Worm (Caenorhabditis elegans) whole organism, L2 larva: Measurements from ENCODE around the gene sur-5.

ENCODE experiments used
- C34F6.9 ChIP-seq: fragments of 150-350 bp; optimal IDR thresholded peaks from 2 replicates; lab custom pipeline; 2014; ENCODE audit warnings: missing biosample characterization, missing genetic modification characterization
- F13H6.1 ChIP-seq: sonication (generic microtip); optimal IDR thresholded peaks from 2 replicates; lab custom pipeline; 2016; ENCODE audit warnings: missing genetic modification characterization, missing compliant biosample characterization
- R02D3.7 ChIP-seq: fragments of 150-350 bp; optimal IDR thresholded peaks from 2 replicates; lab custom pipeline; 2014; ENCODE audit warnings: missing biosample characterization, missing genetic modification characterization
- Y55F3AM.14 ChIP-seq: fragments of 200-800 bp; sonication (Bioruptor generic); optimal IDR thresholded peaks from 2 replicates; lab custom pipeline; 2018; ENCODE audit warnings: mild to moderate bottlenecking, missing genetic modification characterization, missing compliant biosample characterization
- ZK546.5 ChIP-seq: sonication (generic microtip); optimal IDR thresholded peaks from 2 replicates; lab custom pipeline; 2017; ENCODE audit warnings: missing biosample characterization, missing genetic modification characterization
- alr-1 ChIP-seq: fragments of 150-350 bp; optimal IDR thresholded peaks from 2 replicates; lab custom pipeline; 2014; ENCODE audit warnings: missing biosample characterization, missing genetic modification characterization
- aly-2 ChIP-seq: fragments of 150-350 bp; optimal IDR thresholded peaks from 2 replicates; lab custom pipeline; 2014; ENCODE audit warnings: missing biosample characterization, missing genetic modification characterization
- ama-1 ChIP-seq: fragments of 150-350 bp; optimal IDR thresholded peaks from 2 replicates; lab custom pipeline; 2018; ENCODE audit warnings: inconsistent platforms
- blmp-1 ChIP-seq: sonication (generic microtip); optimal IDR thresholded peaks from 2 replicates; lab custom pipeline; 2017; ENCODE audit warnings: missing genetic modification characterization, mild to moderate bottlenecking, missing compliant biosample characterization, antibody characterized with exemption, moderate library complexity; ENCODE audit not compliant: insufficient read depth
- ceh-82 ChIP-seq: fragments of 150-350 bp; optimal IDR thresholded peaks from 2 replicates; lab custom pipeline; 2014; ENCODE audit warnings: missing biosample characterization, missing genetic modification characterization
- elt-1 ChIP-seq: fragments of 150-350 bp; optimal IDR thresholded peaks from 2 replicates; lab custom pipeline; 2014; ENCODE audit warnings: missing biosample characterization, missing genetic modification characterization
- elt-3 ChIP-seq: sonication (generic microtip); optimal IDR thresholded peaks from 2 replicates; lab custom pipeline; 2017; ENCODE audit warnings: missing biosample characterization, missing genetic modification characterization
- gmeb-1 ChIP-seq: fragments of 150-350 bp; optimal IDR thresholded peaks from 2 replicates; lab custom pipeline; 2014; ENCODE audit warnings: missing biosample characterization, missing genetic modification characterization
- lin-11 ChIP-seq: fragments of 150-350 bp; sonication (generic microtip); optimal IDR thresholded peaks from 2 replicates; lab custom pipeline; 2014; ENCODE audit warnings: missing biosample characterization, missing genetic modification characterization, inconsistent platforms, mixed read lengths
- lin-13 ChIP-seq: fragments of 150-350 bp; optimal IDR thresholded peaks from 2 replicates; lab custom pipeline; 2014; ENCODE audit warnings: missing biosample characterization, missing genetic modification reagents, missing genetic modification characterization
- lin-39 ChIP-seq: fragments of 150-350 bp; optimal IDR thresholded peaks from 2 replicates; lab custom pipeline; 2014; ENCODE audit warnings: missing biosample characterization, missing genetic modification reagents, missing genetic modification characterization
- lsy-2 ChIP-seq, 2 experiments: fragments of 150-350 bp in 1 of 2; sonication (generic microtip) in 1 of 2; optimal IDR thresholded peaks; 2 replicates each; lab custom pipeline; 2014 to 2017; ENCODE audit warnings: missing biosample characterization in 2 of 2, missing genetic modification characterization in 2 of 2
- mab-5 ChIP-seq: fragments of 150-350 bp; optimal IDR thresholded peaks from 2 replicates; lab custom pipeline; 2014; ENCODE audit warnings: missing biosample characterization, missing genetic modification characterization
- mdl-1 ChIP-seq, 2 experiments: fragments of 150-350 bp in 1 of 2; sonication (generic microtip) in 1 of 2; optimal IDR thresholded peaks; 2 replicates each; lab custom pipeline; 2017; ENCODE audit warnings: missing biosample characterization in 2 of 2, missing genetic modification characterization in 2 of 2
- nhr-11 ChIP-seq: fragments of 150-350 bp; optimal IDR thresholded peaks from 2 replicates; lab custom pipeline; 2014; ENCODE audit warnings: missing biosample characterization, missing genetic modification characterization
- nhr-12 ChIP-seq: fragments of 150-350 bp; optimal IDR thresholded peaks from 2 replicates; lab custom pipeline; 2014; ENCODE audit warnings: missing biosample characterization, missing genetic modification characterization
- nhr-129 ChIP-seq: fragments of 150-350 bp; optimal IDR thresholded peaks from 2 replicates; lab custom pipeline; 2014; ENCODE audit warnings: missing biosample characterization, missing genetic modification characterization
- nhr-21 ChIP-seq: fragments of 150-350 bp; optimal IDR thresholded peaks from 2 replicates; lab custom pipeline; 2014; ENCODE audit warnings: missing biosample characterization, missing genetic modification characterization
- nhr-237 ChIP-seq: fragments of 150-350 bp; optimal IDR thresholded peaks from 2 replicates; lab custom pipeline; 2014; ENCODE audit warnings: missing biosample characterization, missing genetic modification characterization
- nhr-25 ChIP-seq: fragments of 150-350 bp; sonication (generic microtip); optimal IDR thresholded peaks from 3 replicates; lab custom pipeline; 2014; ENCODE audit warnings: missing biosample characterization, missing genetic modification characterization
- nhr-77 ChIP-seq: fragments of 150-350 bp; optimal IDR thresholded peaks from 2 replicates; lab custom pipeline; 2014; ENCODE audit warnings: missing biosample characterization, missing genetic modification characterization
- peb-1 ChIP-seq: fragments of 150-350 bp; optimal IDR thresholded peaks from 2 replicates; lab custom pipeline; 2014; ENCODE audit warnings: missing biosample characterization, missing genetic modification characterization
- sem-4 ChIP-seq: fragments of 150-350 bp; optimal IDR thresholded peaks from 2 replicates; lab custom pipeline; 2014; ENCODE audit warnings: missing biosample characterization, missing genetic modification reagents, missing genetic modification characterization
- skn-1 ChIP-seq: sonication (generic microtip); optimal IDR thresholded peaks from 2 replicates; lab custom pipeline; 2017; ENCODE audit warnings: missing biosample characterization, missing genetic modification characterization
- sma-3 ChIP-seq: sonication (generic microtip); optimal IDR thresholded peaks from 2 replicates; lab custom pipeline; 2016; ENCODE audit warnings: missing genetic modification reagents, missing genetic modification characterization, missing compliant biosample characterization
- sma-9 ChIP-seq, 2 experiments: fragments of 150-350 bp in 1 of 2; sonication (generic microtip) in 1 of 2; optimal IDR thresholded peaks; 2 replicates each; lab custom pipeline; 2014 to 2016; ENCODE audit warnings: missing genetic modification characterization in 2 of 2, mild to moderate bottlenecking in 1 of 2, missing biosample characterization in 1 of 2, missing compliant biosample characterization in 1 of 2, missing genetic modification reagents in 1 of 2, moderate library complexity in 1 of 2
- snpc-4 ChIP-seq: fragments of 150-350 bp; optimal IDR thresholded peaks from 2 replicates; lab custom pipeline; 2014; ENCODE audit warnings: missing biosample characterization, missing genetic modification characterization
- unc-39 ChIP-seq: fragments of 150-350 bp; optimal IDR thresholded peaks from 2 replicates; lab custom pipeline; 2014; ENCODE audit warnings: missing biosample characterization, missing genetic modification characterization
- unc-55 ChIP-seq: fragments of 150-350 bp; sonication (generic microtip); optimal IDR thresholded peaks from 3 replicates; lab custom pipeline; 2014; ENCODE audit warnings: missing biosample characterization, missing genetic modification reagents, missing genetic modification characterization
- unc-62 ChIP-seq: fragments of 150-350 bp; optimal IDR thresholded peaks from 2 replicates; lab custom pipeline; 2014; ENCODE audit warnings: missing biosample characterization, missing genetic modification reagents, missing genetic modification characterization
- zag-1 ChIP-seq: fragments of 150-350 bp; optimal IDR thresholded peaks from 2 replicates; lab custom pipeline; 2014; ENCODE audit warnings: missing biosample characterization, missing genetic modification characterization
- ztf-1 ChIP-seq: fragments of 200-800 bp; sonication (Bioruptor generic); conservative IDR thresholded peaks from 2 replicates; pipeline ENCODE4 v1.3.6; 2022; ENCODE audit warnings: missing genetic modification characterization, missing compliant biosample characterization
- ztf-11 ChIP-seq: sonication (generic microtip); optimal IDR thresholded peaks from 2 replicates; lab custom pipeline; 2017; ENCODE audit warnings: missing biosample characterization, missing genetic modification characterization

sur-5 gene

DNA sequence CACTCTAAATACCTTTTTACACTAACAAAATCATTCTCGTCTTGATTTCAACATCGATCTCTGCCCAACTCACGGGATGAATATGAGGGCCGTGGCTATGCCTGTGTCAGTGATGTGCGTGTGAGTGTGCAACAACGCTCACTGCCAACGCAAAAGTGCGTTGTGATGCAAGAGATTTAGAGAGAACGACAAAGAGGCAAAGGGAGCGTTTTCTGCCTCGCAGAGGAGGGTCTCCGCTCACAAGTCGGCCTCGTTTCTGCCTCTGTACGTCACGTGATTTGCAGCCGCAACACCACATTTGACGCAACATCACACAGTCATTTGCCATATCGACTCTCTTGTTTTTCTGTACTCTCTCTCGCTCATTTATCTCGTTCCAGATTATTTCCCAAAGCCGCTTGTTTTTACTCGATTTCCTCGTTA lies 28.9 kb upstream of the sur-5 start, which contains the start of gene epg-7 (continued):
- peak; percentile 70 for TF ChIP-seq unc-62

DNA sequence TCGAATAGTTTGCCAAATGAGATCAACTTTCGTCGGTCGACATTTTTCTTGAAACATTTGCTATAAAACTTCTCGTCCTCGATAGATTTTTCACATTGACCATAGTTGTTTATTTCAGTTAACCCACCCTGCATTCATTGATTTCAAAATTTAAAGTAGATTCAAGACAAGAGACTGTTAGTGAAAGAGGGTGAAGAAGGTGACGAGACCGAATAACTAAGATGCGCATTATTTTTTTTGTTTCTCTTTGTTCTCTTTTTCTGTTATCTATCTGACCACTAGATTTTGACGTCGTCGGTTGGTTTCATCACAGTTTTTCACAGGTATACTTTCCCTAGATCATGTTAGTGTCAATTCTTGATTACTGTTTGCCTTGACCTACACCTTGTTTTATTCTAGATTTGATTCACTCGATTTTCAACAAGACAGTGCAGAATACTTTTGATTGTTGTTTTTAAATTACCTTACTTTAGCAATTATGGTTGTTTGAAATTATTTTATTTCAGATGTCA lies 25.4 kb upstream of the sur-5 start, which contains the start of gene ttr-30:
TSS of gene ttr-30 (plus strand) at position 265 of the 512 bp plus-strand sequence.
- peak; percentile 67 for TF ChIP-seq nhr-25
- peak; percentile 80 for TF ChIP-seq blmp-1
- TF ChIP-seq lin-13 = no peak
- TF ChIP-seq sem-4 = no peak
- no peak for TF ChIP-seq ztf-11 (tag; lab: Kevin White, UChicago)
- TF ChIP-seq sma-3 (GFP tag; lab: Kevin White, UChicago) = peak; percentile 64

DNA sequence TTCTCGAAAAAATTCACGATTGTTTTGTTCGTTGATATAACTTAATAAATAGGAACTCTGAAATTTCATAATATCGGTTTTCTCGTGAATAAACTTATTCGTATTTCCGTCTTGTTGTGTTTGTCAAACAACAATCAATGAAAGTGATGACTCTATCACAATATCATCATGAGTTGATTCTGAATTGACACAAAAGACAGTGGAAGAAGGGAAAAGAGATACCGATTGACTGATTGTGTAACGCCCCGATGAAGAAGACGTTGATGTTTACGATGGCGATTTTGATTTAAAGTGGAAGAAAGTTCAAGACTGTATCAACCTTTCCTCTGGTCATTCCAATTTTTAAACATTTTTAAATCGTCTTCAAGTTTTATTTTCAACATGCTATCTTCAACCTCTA lies 24.2 kb upstream of the sur-5 start, which contains the start of gene ttr-59:
TSS of gene ttr-59 (plus strand) at position 218 of the 400 bp plus-strand sequence.
- TF ChIP-seq sma-3 (GFP tag; lab: Kevin White, UChicago) (peak; percentile 65), lin-13 (no peak), blmp-1 (peak; percentile 69), ztf-1 (GFP tag; lab: Robert Waterston, UW) (no peak), unc-55 (GFP tag; lab: Kevin White, UChicago) (no peak), nhr-77 (tag; lab: Kevin White, UChicago) (no peak), nhr-11 (no peak), Y55F3AM.14 (GFP tag; lab: Kevin White, UChicago) (no peak), F13H6.1 (no peak), nhr-21 (tag; lab: Kevin White, UChicago) (peak; percentile 25), C34F6.9 (tag; lab: Kevin White, UChicago) (no peak), nhr-25 (peak; percentile 51), lin-11 (no peak), unc-39 (no peak), mdl-1 (tag; optimal IDR thresholded peaks at IDR 0.05; lab: Kevin White, UChicago) (no peak), ztf-11 (tag; lab: Kevin White, UChicago) (no peak), elt-1 (no peak), nhr-12 (tag; lab: Kevin White, UChicago) (no peak), alr-1 (tag; lab: Kevin White, UChicago) (no peak), mab-5 (tag; lab: Kevin White, UChicago) (no peak), peb-1 (no peak), aly-2 (tag; lab: Kevin White, UChicago) (no peak), lin-39 (tag; lab: Kevin White, UChicago) (no peak), R02D3.7 (tag; lab: Kevin White, UChicago) (no peak), snpc-4 (tag; lab: Kevin White, UChicago) (no peak), sma-9 (GFP tag; optimal IDR thresholded peaks at IDR 0.05; lab: Kevin White, UChicago) (no peak), sma-9 (tag; optimal IDR thresholded peaks at IDR 0.05; lab: Kevin White, UChicago) (no peak)
- TF ChIP-seq, all 48 proteins: peak for 4

DNA sequence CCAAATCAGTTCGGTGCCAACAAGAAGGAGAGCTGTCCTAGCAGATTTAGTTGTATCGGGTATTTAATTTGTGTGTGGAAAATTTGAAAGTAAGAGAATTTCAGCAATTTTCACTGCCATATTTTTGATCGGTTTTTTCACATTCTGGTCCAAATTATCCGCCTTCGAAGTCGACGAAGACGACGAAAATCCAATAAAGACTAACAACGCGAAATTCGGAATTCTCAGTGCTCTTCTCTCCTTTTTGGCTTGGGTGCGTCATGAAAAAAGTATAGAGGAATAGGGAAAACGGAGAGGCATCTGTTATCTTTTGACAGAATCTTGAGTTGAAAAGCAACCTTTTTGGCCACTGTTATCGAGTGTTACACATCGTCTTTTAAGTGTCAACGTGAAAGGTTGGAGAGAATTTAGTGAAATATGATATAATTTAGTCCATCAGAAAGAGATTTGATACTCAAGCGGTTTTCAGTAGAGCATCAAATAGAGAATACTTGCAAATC lies 22.7 kb upstream of the sur-5 start:
- TF ChIP-seq nhr-11 (no peak), lin-13 (no peak), unc-55 (GFP tag; lab: Kevin White, UChicago) (peak; percentile 20), ztf-11 (tag; lab: Kevin White, UChicago) (no peak), mab-5 (tag; lab: Kevin White, UChicago) (no peak)

DNA sequence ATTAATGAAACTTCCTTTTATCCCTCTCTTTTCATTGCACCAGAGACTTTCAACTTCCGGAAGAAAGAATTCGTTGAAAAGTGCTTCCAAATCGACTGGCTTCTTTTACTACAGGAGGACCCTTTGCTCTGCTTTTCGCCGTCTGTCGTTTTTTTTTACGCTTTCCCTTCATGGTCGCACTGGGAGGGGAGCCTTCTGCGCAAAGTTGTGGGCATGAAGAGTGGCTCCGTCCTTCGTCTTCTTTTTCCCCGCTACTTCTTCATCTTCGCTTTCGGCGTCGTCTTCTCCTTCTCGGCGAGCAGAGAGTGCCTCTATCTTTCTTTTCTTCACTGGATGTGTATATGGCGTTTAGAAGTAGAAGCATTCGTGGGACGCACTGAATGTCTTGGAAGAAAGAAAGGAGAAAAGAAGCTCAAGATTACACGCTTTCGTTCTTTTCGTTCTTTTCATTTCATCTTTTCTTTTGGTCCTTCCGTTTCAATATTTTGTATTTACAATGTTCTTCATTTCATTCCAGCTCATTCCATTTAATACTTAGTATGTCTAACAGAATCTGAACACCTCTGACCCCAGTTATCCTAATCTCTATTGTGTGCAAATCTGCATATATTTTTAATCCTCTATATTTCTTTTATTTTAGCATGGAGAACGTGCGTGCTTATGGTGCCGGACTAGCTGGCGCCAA lies 21.7 kb upstream of the sur-5 start, which contains the start of gene sng-1:
TSS of gene sng-1 (plus strand) at position 635 of the 685 bp plus-strand sequence.
- TF ChIP-seq elt-3 (tag; lab: Kevin White, UChicago) = no peak
- TF ChIP-seq sma-9 (GFP tag; optimal IDR thresholded peaks at IDR 0.05; lab: Kevin White, UChicago) = no peak
- no peak for TF ChIP-seq sma-9 (tag; optimal IDR thresholded peaks at IDR 0.05; lab: Kevin White, UChicago)
- no peak for TF ChIP-seq skn-1 (tag; lab: Kevin White, UChicago)
- TF ChIP-seq nhr-129 = peak; percentile 5
- no peak for TF ChIP-seq peb-1
- TF ChIP-seq nhr-237 (tag; lab: Kevin White, UChicago) = no peak
- no peak for TF ChIP-seq mab-5 (tag; lab: Kevin White, UChicago)
- TF ChIP-seq ceh-82 = no peak
- TF ChIP-seq lsy-2 (tag; optimal IDR thresholded peaks at IDR 0.05; lab: Kevin White, UChicago) = peak in 1 of 2 experiments; percentile 13
- no peak for TF ChIP-seq elt-1
- no peak for TF ChIP-seq R02D3.7 (tag; lab: Kevin White, UChicago)
- peak; percentile 29 for TF ChIP-seq F13H6.1
- no peak for TF ChIP-seq ZK546.5 (tag; lab: Kevin White, UChicago)
- no peak for TF ChIP-seq ama-1 (lab: Kevin White, UChicago)
- TF ChIP-seq unc-55 (GFP tag; lab: Kevin White, UChicago) = peak; percentile 23
- TF ChIP-seq gmeb-1 (tag; lab: Kevin White, UChicago) = no peak
- no peak for TF ChIP-seq nhr-25
- TF ChIP-seq zag-1 (tag; lab: Kevin White, UChicago) = peak; percentile 40
- TF ChIP-seq lin-11 = no peak
- TF ChIP-seq aly-2 (tag; lab: Kevin White, UChicago) = no peak
- no peak for TF ChIP-seq blmp-1
- peak; percentile 43 for TF ChIP-seq C34F6.9 (tag; lab: Kevin White, UChicago)
- no peak for TF ChIP-seq sem-4
- no peak for TF ChIP-seq nhr-77 (tag; lab: Kevin White, UChicago)
